Worm (Caenorhabditis elegans) whole organism, L4 larva: ENCODE data around the gene T25B2.1.

ENCODE experiments used
- F10B5.3 ChIP-seq: sonication (generic microtip); optimal IDR thresholded peaks from 2 replicates; lab custom pipeline; 2016; ENCODE audit warnings: mild to moderate bottlenecking, missing genetic modification characterization, missing compliant biosample characterization
- F37D6.2 ChIP-seq: sonication (generic microtip); optimal IDR thresholded peaks from 2 replicates; lab custom pipeline; 2016; ENCODE audit warnings: mild to moderate bottlenecking, missing genetic modification characterization, missing compliant biosample characterization
- T26A8.4 ChIP-seq: fragments of 200-800 bp; sonication (Bioruptor generic); IDR thresholded peaks from 2 replicates; pipeline ENCODE4 v1.3.6; 2022; ENCODE audit warnings: missing genetic modification characterization, missing compliant biosample characterization
- ZK546.5 ChIP-seq, 2 experiments: sonication (generic microtip); optimal IDR thresholded peaks; 2 replicates each; lab custom pipeline; 2017; ENCODE audit warnings: missing biosample characterization in 2 of 2, missing genetic modification characterization in 2 of 2
- ama-1 ChIP-seq: fragments of 150-350 bp; optimal IDR thresholded peaks from 2 replicates; lab custom pipeline; 2014; ENCODE audit warnings: inconsistent platforms, mixed read lengths
- arid-1 ChIP-seq: fragments of 200-800 bp; sonication (Bioruptor generic); conservative IDR thresholded peaks from 2 replicates; pipeline ENCODE4 v1.3.6; 2022; ENCODE audit warnings: missing genetic modification reagents, missing genetic modification characterization, missing compliant biosample characterization
- ctbp-1 ChIP-seq: fragments of 200-800 bp; sonication (Bioruptor generic); IDR thresholded peaks from 2 replicates; pipeline ENCODE4 v1.3.6; 2022; ENCODE audit warnings: missing genetic modification reagents, missing genetic modification characterization, missing compliant biosample characterization
- daf-12 ChIP-seq: fragments of 150-350 bp; optimal IDR thresholded peaks from 2 replicates; lab custom pipeline; 2014; ENCODE audit warnings: missing biosample characterization, missing genetic modification reagents, missing genetic modification characterization
- daf-19 ChIP-seq: fragments of 200-800 bp; sonication (Bioruptor generic); conservative IDR thresholded peaks from 2 replicates; pipeline ENCODE4 v1.3.6; 2022; ENCODE audit warnings: missing genetic modification characterization, missing compliant biosample characterization
- dmd-8 ChIP-seq: fragments of 200-800 bp; sonication (Bioruptor generic); IDR thresholded peaks from 2 replicates; pipeline ENCODE4 v1.3.6; 2022; ENCODE audit warnings: missing genetic modification characterization, missing compliant biosample characterization
- dpl-1 ChIP-seq: fragments of 150-350 bp; optimal IDR thresholded peaks from 2 replicates; lab custom pipeline; 2014; ENCODE audit warnings: missing biosample characterization, missing genetic modification reagents, missing genetic modification characterization
- duxl-1 ChIP-seq: sonication (generic microtip); optimal IDR thresholded peaks from 2 replicates; lab custom pipeline; 2016; ENCODE audit warnings: mild to moderate bottlenecking, missing genetic modification characterization, moderate library complexity, missing compliant biosample characterization; ENCODE audit not compliant: poor library complexity
- dve-1 ChIP-seq: sonication (generic microtip); optimal IDR thresholded peaks from 2 replicates; lab custom pipeline; 2017; ENCODE audit warnings: antibody characterized with exemption, mild to moderate bottlenecking, missing genetic modification characterization, missing compliant biosample characterization; ENCODE audit not compliant: insufficient read depth
- egl-43 ChIP-seq: fragments of 200-800 bp; sonication (Bioruptor generic); IDR thresholded peaks from 2 replicates; pipeline ENCODE4 v1.3.6; 2022; ENCODE audit warnings: missing genetic modification reagents, missing genetic modification characterization, missing compliant biosample characterization
- hlh-11 ChIP-seq: fragments of 200-800 bp; sonication (Bioruptor generic); optimal IDR thresholded peaks from 2 replicates; lab custom pipeline; 2018; ENCODE audit warnings: mild to moderate bottlenecking, missing genetic modification characterization, missing compliant biosample characterization
- lin-1 ChIP-seq: fragments of 200-800 bp; sonication (Bioruptor generic); IDR thresholded peaks from 2 replicates; pipeline ENCODE4 v1.3.6; 2022; ENCODE audit warnings: missing genetic modification reagents, missing genetic modification characterization, missing compliant biosample characterization
- lin-39 ChIP-seq: fragments of 150-350 bp; optimal IDR thresholded peaks from 2 replicates; lab custom pipeline; 2014; ENCODE audit warnings: missing biosample characterization, missing genetic modification reagents, missing genetic modification characterization
- lir-3 ChIP-seq: sonication (generic microtip); optimal IDR thresholded peaks from 2 replicates; lab custom pipeline; 2016; ENCODE audit warnings: mild to moderate bottlenecking, missing genetic modification characterization, missing compliant biosample characterization
- lsy-2 ChIP-seq, 2 experiments: fragments of 150-350 bp in 1 of 2; sonication (generic microtip) in 1 of 2; optimal IDR thresholded peaks; 2 replicates each; lab custom pipeline; 2014 to 2017; ENCODE audit warnings: missing biosample characterization in 2 of 2, missing genetic modification characterization in 2 of 2
- madf-5 ChIP-seq, 2 experiments: fragments of 200-800 bp; sonication (Bioruptor generic); IDR thresholded peaks; 2 replicates each; pipeline ENCODE4 v1.3.6; 2022; ENCODE audit warnings: missing compliant biosample characterization in 2 of 2, missing genetic modification characterization in 2 of 2
- madf-9 ChIP-seq: fragments of 200-800 bp; sonication (Bioruptor generic); conservative IDR thresholded peaks from 2 replicates; pipeline ENCODE4 v1.3.6; 2022; ENCODE audit warnings: missing genetic modification reagents, missing genetic modification characterization, missing compliant biosample characterization
- mdl-1 ChIP-seq, 2 experiments: fragments of 150-350 bp in 1 of 2; sonication (generic microtip) in 1 of 2; optimal IDR thresholded peaks; 2 replicates each; lab custom pipeline; 2014 to 2017; ENCODE audit warnings: missing biosample characterization in 2 of 2, missing genetic modification characterization in 2 of 2
- nhr-102 ChIP-seq: sonication (generic microtip); optimal IDR thresholded peaks from 2 replicates; lab custom pipeline; 2016; ENCODE audit warnings: mild to moderate bottlenecking, missing genetic modification characterization, moderate library complexity, missing compliant biosample characterization
- nhr-11 ChIP-seq: fragments of 150-350 bp; optimal IDR thresholded peaks from 2 replicates; lab custom pipeline; 2014; ENCODE audit warnings: missing biosample characterization, missing genetic modification characterization
- nhr-111 ChIP-seq: fragments of 200-800 bp; sonication (Bioruptor generic); optimal IDR thresholded peaks from 2 replicates; lab custom pipeline; 2018; ENCODE audit warnings: mild to moderate bottlenecking, missing genetic modification characterization, missing compliant biosample characterization
- nhr-25 ChIP-seq: sonication (generic microtip); optimal IDR thresholded peaks from 2 replicates; lab custom pipeline; 2017; ENCODE audit warnings: missing genetic modification characterization, mild to moderate bottlenecking, missing compliant biosample characterization, antibody characterized with exemption, moderate library complexity, borderline replicate concordance; ENCODE audit not compliant: insufficient read depth
- nhr-28 ChIP-seq: fragments of 150-350 bp; optimal IDR thresholded peaks from 2 replicates; lab custom pipeline; 2014; ENCODE audit warnings: missing biosample characterization, missing genetic modification characterization
- nhr-48 ChIP-seq: sonication (generic microtip); optimal IDR thresholded peaks from 2 replicates; lab custom pipeline; 2016; ENCODE audit warnings: mild to moderate bottlenecking, missing genetic modification characterization, missing compliant biosample characterization
- pqm-1 ChIP-seq: sonication (generic microtip); optimal IDR thresholded peaks from 2 replicates; lab custom pipeline; 2017; ENCODE audit warnings: missing biosample characterization, missing genetic modification characterization
- rbr-2 ChIP-seq: sonication (generic microtip); optimal IDR thresholded peaks from 2 replicates; lab custom pipeline; 2016; ENCODE audit warnings: missing genotype, missing genetic modification characterization, missing compliant biosample characterization
- snpc-1.2 ChIP-seq: fragments of 200-800 bp; sonication (Bioruptor generic); IDR thresholded peaks from 2 replicates; pipeline ENCODE4 v1.3.6; 2022; ENCODE audit warnings: missing genetic modification reagents, missing genetic modification characterization, missing compliant biosample characterization
- spr-1 ChIP-seq: sonication (generic microtip); optimal IDR thresholded peaks from 2 replicates; lab custom pipeline; 2016; ENCODE audit warnings: mild to moderate bottlenecking, missing genetic modification characterization, missing compliant biosample characterization
- tag-97 ChIP-seq: fragments of 200-800 bp; sonication (Bioruptor generic); IDR thresholded peaks from 2 replicates; pipeline ENCODE4 v1.3.6; 2022; ENCODE audit warnings: missing genetic modification characterization, missing compliant biosample characterization
- unc-130 ChIP-seq: sonication (generic microtip); optimal IDR thresholded peaks from 2 replicates; lab custom pipeline; 2016; ENCODE audit warnings: missing genetic modification reagents, missing genetic modification characterization, missing compliant biosample characterization
- unc-39 ChIP-seq: sonication (generic microtip); optimal IDR thresholded peaks from 2 replicates; lab custom pipeline; 2017; ENCODE audit warnings: missing biosample characterization, missing genetic modification characterization
- unc-62 ChIP-seq, 3 experiments: fragments of 150-350 bp in 1 of 3; sonication (generic microtip); optimal IDR thresholded peaks in 2 of 3; peaks in 1 of 3; 1 replicate in 1 of 3; 2 replicates in 2 of 3; lab custom pipeline; 2014 to 2017; ENCODE audit warnings: missing biosample characterization in 3 of 3, missing genetic modification characterization in 3 of 3, missing genetic modification reagents in 3 of 3, missing genotype in 1 of 3
- zag-1 ChIP-seq: fragments of 150-350 bp; optimal IDR thresholded peaks from 2 replicates; lab custom pipeline; 2014; ENCODE audit warnings: missing biosample characterization, missing genetic modification characterization
- zip-2 ChIP-seq: fragments of 150-350 bp; optimal IDR thresholded peaks from 2 replicates; lab custom pipeline; 2014; ENCODE audit warnings: missing biosample characterization, missing genetic modification characterization

The T25B2.1 gene

DNA sequence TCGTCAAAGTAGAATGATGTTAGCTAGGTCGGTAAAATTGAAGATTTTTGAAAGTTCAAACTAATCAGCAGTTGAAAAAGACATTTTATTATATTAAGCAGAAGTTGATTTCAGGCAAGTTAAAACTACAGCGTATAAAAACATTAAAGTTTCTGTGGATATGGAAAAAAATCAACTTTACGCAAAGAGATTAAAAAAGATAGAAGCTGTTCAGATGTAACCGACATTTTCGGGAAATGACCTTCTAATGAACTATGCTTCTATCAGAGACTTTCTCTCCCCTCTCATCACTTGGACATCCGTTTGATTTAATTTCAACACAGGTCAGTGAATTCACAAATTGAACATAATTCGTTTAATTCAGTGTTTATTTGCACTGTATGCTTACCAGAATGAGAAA, 6.5 kb downstream of the T25B2.1 start, which contains the start of gene T13C5.7:
Gene T13C5.7 (plus strand): TSS at position 301 of the 400 bp plus-strand sequence.
- TF ChIP-seq daf-12 (tag; lab: Kevin White, UChicago): no peak
- TF ChIP-seq lin-39 (tag; lab: Kevin White, UChicago): no peak
- no peak for TF ChIP-seq ctbp-1 (GFP tag; lab: Robert Waterston, UW)
- no peak for TF ChIP-seq zag-1 (tag; lab: Kevin White, UChicago)
- TF ChIP-seq mdl-1 (tag; optimal IDR thresholded peaks at IDR 0.05; lab: Kevin White, UChicago): no peak
- no peak for TF ChIP-seq duxl-1 (tag; lab: Kevin White, UChicago)
- TF ChIP-seq nhr-25: no peak
- TF ChIP-seq dve-1: no peak
- TF ChIP-seq arid-1 (GFP tag; lab: Robert Waterston, UW): no peak
- no peak for TF ChIP-seq pqm-1 (tag; lab: Kevin White, UChicago)
- TF ChIP-seq nhr-28 (tag; lab: Kevin White, UChicago): no peak
- TF ChIP-seq nhr-11 (tag; lab: Kevin White, UChicago): no peak

DNA sequence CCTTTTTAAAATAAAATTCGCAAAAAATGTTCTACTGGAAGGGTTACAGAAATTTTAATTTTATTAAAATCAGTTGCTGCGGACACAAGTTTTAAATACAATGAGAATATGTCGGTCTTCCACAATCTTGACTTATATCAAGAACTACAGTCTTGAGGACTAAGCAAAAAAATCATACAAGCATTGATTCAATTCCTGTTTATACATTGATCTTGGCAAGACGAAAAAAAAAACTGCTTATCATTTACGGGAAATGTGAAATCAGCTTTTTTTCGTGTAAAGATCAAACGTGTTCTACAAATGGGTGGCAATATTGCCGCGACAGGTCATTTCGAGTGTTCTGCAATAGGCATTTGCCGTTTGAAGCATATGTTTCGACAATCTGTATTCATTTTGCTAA, 11.0 kb downstream of the T25B2.1 start, which contains the start of gene T13C5.2:
Gene T13C5.2 (plus strand): TSS at position 301 of the 400 bp plus-strand sequence.
- no peak for TF ChIP-seq snpc-1.2 (GFP tag; lab: Robert Waterston, UW)
- no peak for TF ChIP-seq dmd-8 (GFP tag; lab: Robert Waterston, UW)
- no peak for TF ChIP-seq ama-1 (lab: Kevin White, UChicago)
- TF ChIP-seq nhr-102 (tag; lab: Kevin White, UChicago): no peak
- TF ChIP-seq, all 104 proteins: peak for 0

ce11 chrX:6187848-6188247, 14.1 kb downstream of the T25B2.1 start, which contains the start of gene T13C5.10:
TSS of gene T13C5.10 (plus strand) at chrX:6188148.
- TF ChIP-seq daf-19 (GFP tag; lab: Robert Waterston, UW) (no peak), lir-3 (no peak), zip-2 (tag; lab: Kevin White, UChicago) (no peak), nhr-48 (no peak), F37D6.2 (tag; lab: Kevin White, UChicago) (no peak), unc-62 (GFP tag; optimal IDR thresholded peaks at IDR 0.05 in 1 of 2; lab: Kevin White, UChicago) (no peak), unc-62 (tag; optimal IDR thresholded peaks at IDR 0.05; lab: Kevin White, UChicago) (no peak), dve-1 (no peak), dpl-1 (GFP tag; lab: Kevin White, UChicago) (no peak), lin-1 (GFP tag; lab: Robert Waterston, UW) (no peak), madf-5 (GFP tag; IDR thresholded peaks at IDR 0.05; lab: Robert Waterston, UW) (no peak)

- TF ChIP-seq unc-39 (no peak), unc-130 (no peak), tag-97 (no peak)
These were observed 16.2 kb downstream of the T25B2.1 start, which contains the start of gene T13C5.9 for ce11 chrX:6189955-6190354. TSS of gene T13C5.9 (plus strand) at chrX:6190255.

ce11 chrX:6194191-6194724, 20.5 kb downstream of the T25B2.1 start, which contains the start of gene ceh-54:
TSS of gene ceh-54 (minus strand) at chrX:6194241.
- no peak for TF ChIP-seq nhr-111 (GFP tag; lab: Kevin White, UChicago)
- TF ChIP-seq rbr-2 (tag; lab: Kevin White, UChicago): no peak
- TF ChIP-seq dpl-1 (GFP tag; lab: Kevin White, UChicago): no peak
- TF ChIP-seq madf-9: no peak
- TF ChIP-seq ZK546.5 (tag; optimal IDR thresholded peaks at IDR 0.05; lab: Kevin White, UChicago): no peak
- no peak for TF ChIP-seq egl-43
- TF ChIP-seq F10B5.3 (tag; lab: Kevin White, UChicago): no peak
- no peak for TF ChIP-seq spr-1 (tag; lab: Kevin White, UChicago)
- TF ChIP-seq lsy-2 (tag; optimal IDR thresholded peaks at IDR 0.05; lab: Kevin White, UChicago): no peak
- TF ChIP-seq zag-1 (tag; lab: Kevin White, UChicago): no peak
- no peak for TF ChIP-seq dve-1
- TF ChIP-seq T26A8.4 (GFP tag; lab: Robert Waterston, UW): no peak
- TF ChIP-seq hlh-11: no peak
